Fruit fly (Drosophila melanogaster): ENCODE data around the gene CG32278.
A peak's percentile ranks its signal among the peaks of the same experiment; 100 is the strongest.

CG32278 gene

dm6 chr3L:3148125-3149059 is 20.7 kb upstream of the CG32278 start, which contains the start of the genes Usp5 and BtbVII (continued):
- TF ChIP-seq CG6854 (GFP tag; optimal IDR thresholded peaks at IDR 0.05) (no peak), ss (GFP tag; optimal IDR thresholded peaks at IDR 0.05) (peak in 1 of 2 experiments; percentile 66), CG3919 (GFP tag; optimal IDR thresholded peaks at IDR 0.05) (peak; percentile 43), Ets21C (GFP tag; optimal IDR thresholded peaks at IDR 0.05) (peak; percentile 60), fkh (GFP tag; optimal IDR thresholded peaks at IDR 0.05) (peak; percentile 94)

- TF ChIP-seq CG8319 (GFP tag; optimal IDR thresholded peaks at IDR 0.05) (no peak), CG6163 (GFP tag; IDR thresholded peaks at IDR 0.05) (peak; percentile 10; the same call in 1 of the 3 replicates), vri (GFP tag; optimal IDR thresholded peaks at IDR 0.05) (peak; percentile 99), ss (GFP tag; optimal IDR thresholded peaks at IDR 0.05) (peak in 1 of 2 experiments; percentile 27), Hr39 (GFP tag; optimal IDR thresholded peaks at IDR 0.05) (no peak), achi (GFP tag; optimal IDR thresholded peaks at IDR 0.05) (no peak), Sox14 (GFP tag; optimal IDR thresholded peaks at IDR 0.05) (no peak), CG8119 (GFP tag; IDR thresholded peaks at IDR 0.05) (peak; percentile 41; the same call in 1 of the 3 replicates), salr (GFP tag; optimal IDR thresholded peaks at IDR 0.05) (no peak), pdm3 (GFP tag; optimal IDR thresholded peaks at IDR 0.05) (no peak), CG6854 (GFP tag; optimal IDR thresholded peaks at IDR 0.05) (no peak), Ets96B (tag; optimal IDR thresholded peaks at IDR 0.05) (no peak), lz (GFP tag; optimal IDR thresholded peaks at IDR 0.05) (no peak), dsx (GFP tag; optimal IDR thresholded peaks at IDR 0.05; ENCODE audit: poor library complexity, severe bottlenecking) (no peak), Hr38 (GFP tag; optimal IDR thresholded peaks at IDR 0.05) (no peak), CG8632 (GFP tag; optimal IDR thresholded peaks at IDR 0.05) (no peak), CG11902 (GFP tag; optimal IDR thresholded peaks at IDR 0.05) (no peak), CG11762 (GFP tag; optimal IDR thresholded peaks at IDR 0.05; ENCODE audit: insufficient read depth) (no peak), Eip93F (GFP tag; optimal IDR thresholded peaks at IDR 0.05) (no peak), Sox102F (GFP tag; optimal IDR thresholded peaks at IDR 0.05) (no peak), fkh (GFP tag; optimal IDR thresholded peaks at IDR 0.05) (no peak), CG11294 (GFP tag; IDR thresholded peaks at IDR 0.05) (no peak), fd85E (GFP tag; optimal IDR thresholded peaks at IDR 0.05) (no peak), CG1621 (tag; optimal IDR thresholded peaks at IDR 0.05) (no peak), CG16779 (tag; optimal IDR thresholded peaks at IDR 0.05) (peak; percentile 19), Smox (GFP tag; optimal IDR thresholded peaks at IDR 0.05) (no peak), Gug (GFP tag; IDR thresholded peaks at IDR 0.05) (no peak), Hr4 (GFP tag; optimal IDR thresholded peaks at IDR 0.05) (no peak), CG3919 (GFP tag; optimal IDR thresholded peaks at IDR 0.05) (no peak), CG10669 (GFP tag; optimal IDR thresholded peaks at IDR 0.05) (no peak), svp (GFP tag) (peak; percentile 88), eg (GFP tag; IDR thresholded peaks at IDR 0.05) (no peak; the same call in 2 of the 3 replicates), Sox15 (GFP tag; optimal IDR thresholded peaks at IDR 0.05) (no peak), CG15336 (GFP tag; IDR thresholded peaks at IDR 0.05) (peak; percentile 50), cyc (GFP tag; optimal IDR thresholded peaks at IDR 0.05) (no peak)
These were observed 19.8 kb upstream of the CG32278 start for dm6 chr3L:3149060-3149872.
